Fruit fly (Drosophila melanogaster) whole organism, embryonic: ENCODE results near the gene Polr2D.

ENCODE experiments used
- Abd-B ChIP-seq: fragments of 200-800 bp; sonication (Bioruptor generic); optimal IDR thresholded peaks from 2 replicates; lab custom pipeline; 2018; ENCODE audit warnings: missing biosample characterization, mild to moderate bottlenecking, missing genetic modification characterization, moderate library complexity
- Blimp-1 ChIP-seq: fragments of 200-800 bp; sonication (Bioruptor generic); optimal IDR thresholded peaks from 3 replicates; lab custom pipeline; 2018; ENCODE audit warnings: missing biosample characterization, missing genetic modification characterization, mild to moderate bottlenecking, moderate library complexity, missing genetic modification reagents
- CG10267 ChIP-seq: fragments of 200-800 bp; sonication (Bioruptor generic); optimal IDR thresholded peaks from 2 replicates; lab custom pipeline; 2018; ENCODE audit warnings: missing biosample characterization, mild to moderate bottlenecking, missing genetic modification characterization, moderate library complexity
- CG12219 ChIP-seq: fragments of 200-800 bp; sonication (Bioruptor generic); optimal IDR thresholded peaks from 3 replicates; lab custom pipeline; 2018; ENCODE audit warnings: missing biosample characterization, mild to moderate bottlenecking, missing genetic modification characterization
- CG12391 ChIP-seq: fragments of 200-800 bp; sonication (Bioruptor generic); optimal IDR thresholded peaks from 3 replicates; lab custom pipeline; 2018; ENCODE audit warnings: missing biosample characterization, mild to moderate bottlenecking, missing genetic modification characterization, moderate library complexity
- CG12659 ChIP-seq: fragments of 200-800 bp; sonication (Bioruptor generic); optimal IDR thresholded peaks from 3 replicates; lab custom pipeline; 2017; ENCODE audit warnings: mild to moderate bottlenecking, missing biosample characterization, missing genetic modification reagents, missing genetic modification characterization
- CG14014 ChIP-seq: fragments of 200-800 bp; sonication (Bioruptor generic); IDR thresholded peaks from 2 replicates; pipeline ENCODE4 v1.3.6; 2022; ENCODE audit warnings: missing biosample characterization, missing genetic modification characterization
- CG15269 ChIP-seq: fragments of 200-800 bp; sonication (Bioruptor generic); optimal IDR thresholded peaks from 2 replicates; lab custom pipeline; 2018; ENCODE audit warnings: missing biosample characterization, mild to moderate bottlenecking, missing genetic modification characterization, moderate library complexity
- CG15514 ChIP-seq: fragments of 200-800 bp; sonication (Bioruptor generic); optimal IDR thresholded peaks from 3 replicates; lab custom pipeline; 2017; ENCODE audit warnings: missing biosample characterization, missing genetic modification characterization, mild to moderate bottlenecking, moderate library complexity, missing genetic modification reagents
- CG16813 ChIP-seq: fragments of 200-800 bp; sonication (Bioruptor generic); IDR thresholded peaks from 3 replicates; pipeline ENCODE4 v1.3.6; 2022; ENCODE audit warnings: missing biosample characterization, missing genetic modification characterization; ENCODE audit not compliant: partially characterized antibody
- CG2678 ChIP-seq: fragments of 200-800 bp; sonication (Bioruptor generic); optimal IDR thresholded peaks from 3 replicates; lab custom pipeline; 2019; ENCODE audit warnings: missing biosample characterization, mild to moderate bottlenecking, missing genetic modification characterization, moderate library complexity
- CG2712 ChIP-seq: fragments of 200-800 bp; optimal IDR thresholded peaks from 3 replicates; lab custom pipeline; 2019; ENCODE audit warnings: missing biosample characterization, mild to moderate bottlenecking, missing genetic modification characterization, moderate library complexity
- CG30403 ChIP-seq: fragments of 200-800 bp; sonication (Bioruptor generic); optimal IDR thresholded peaks from 3 replicates; lab custom pipeline; 2016; ENCODE audit warnings: missing biosample characterization, missing genetic modification characterization
- CG4617 ChIP-seq: fragments of 200-800 bp; sonication (Bioruptor generic); optimal IDR thresholded peaks from 3 replicates; lab custom pipeline; 2016; ENCODE audit warnings: missing biosample characterization, missing genetic modification characterization, borderline replicate concordance
- CG4820 ChIP-seq: fragments of 200-800 bp; sonication (Bioruptor generic); optimal IDR thresholded peaks from 3 replicates; lab custom pipeline; 2016; ENCODE audit warnings: missing biosample characterization, missing genetic modification characterization
- CG6654 ChIP-seq: fragments of 200-800 bp; sonication (Bioruptor generic); optimal IDR thresholded peaks from 2 replicates; lab custom pipeline; 2017; ENCODE audit warnings: missing biosample characterization, mild to moderate bottlenecking, missing genetic modification characterization
- CG6791 ChIP-seq: fragments of 200-800 bp; sonication (Bioruptor generic); IDR thresholded peaks from 3 replicates; pipeline ENCODE4 v1.3.6; 2022; ENCODE audit warnings: missing biosample characterization, missing genetic modification characterization; ENCODE audit not compliant: partially characterized antibody
- CG7372 ChIP-seq: fragments of 200-800 bp; sonication (Bioruptor generic); IDR thresholded peaks from 2 replicates; pipeline ENCODE4 v1.3.6; 2022; ENCODE audit warnings: missing biosample characterization, missing genetic modification characterization
- CG7963 ChIP-seq: fragments of 200-800 bp; sonication (Bioruptor generic); IDR thresholded peaks from 3 replicates; pipeline ENCODE4 v1.3.6; 2022; ENCODE audit warnings: missing biosample characterization, missing genetic modification characterization; ENCODE audit not compliant: partially characterized antibody
- Deaf1 ChIP-seq: fragments of 200-800 bp; optimal IDR thresholded peaks from 3 replicates; lab custom pipeline; 2019; ENCODE audit warnings: missing biosample characterization, mild to moderate bottlenecking, missing genetic modification characterization, moderate library complexity
- Fer3 ChIP-seq: fragments of 200-800 bp; sonication (Bioruptor generic); optimal IDR thresholded peaks from 2 replicates; lab custom pipeline; 2018; ENCODE audit warnings: missing biosample characterization, mild to moderate bottlenecking, missing genetic modification characterization, moderate library complexity
- Gsc ChIP-seq: fragments of 200-800 bp; sonication (Bioruptor generic); IDR thresholded peaks from 2 replicates; pipeline ENCODE4 v1.3.6; 2022; ENCODE audit warnings: missing biosample characterization, missing genetic modification characterization
- HLH4C ChIP-seq: fragments of 200-800 bp; sonication (Bioruptor generic); IDR thresholded peaks from 3 replicates; pipeline ENCODE4 v1.3.6; 2022; ENCODE audit warnings: missing biosample characterization, missing genetic modification characterization; ENCODE audit not compliant: partially characterized antibody
- Hmr ChIP-seq: fragments of 200-800 bp; sonication (Bioruptor generic); optimal IDR thresholded peaks from 3 replicates; lab custom pipeline; 2017; ENCODE audit warnings: mild to moderate bottlenecking, missing biosample characterization, missing genetic modification reagents, missing genetic modification characterization
- Hr51 ChIP-seq, 2 experiments: fragments of 200-800 bp; sonication (Bioruptor generic); optimal IDR thresholded peaks; 2 replicates in 1 of 2; 3 replicates in 1 of 2; lab custom pipeline; 2016 to 2018; ENCODE audit warnings: missing biosample characterization in 2 of 2, missing genetic modification characterization in 2 of 2, mild to moderate bottlenecking in 1 of 2, moderate library complexity in 1 of 2
- Nf-YC ChIP-seq: fragments of 200-800 bp; optimal IDR thresholded peaks from 3 replicates; lab custom pipeline; 2019; ENCODE audit warnings: missing biosample characterization, mild to moderate bottlenecking, missing genetic modification characterization, moderate library complexity
- Poxn ChIP-seq: fragments of 200-800 bp; sonication (Bioruptor generic); IDR thresholded peaks from 2 replicates; pipeline ENCODE4 v1.3.6; 2022; ENCODE audit warnings: missing biosample characterization, missing genetic modification characterization
- Stat92E ChIP-seq, 3 experiments: fragments of >200 bp in 2 of 3; fragments of 200-800 bp in 1 of 3; sonication (Bioruptor generic) in 1 of 3; optimal IDR thresholded peaks; 2 replicates each; lab custom pipeline; 2017 to 2019; ENCODE audit warnings: missing biosample characterization in 3 of 3, missing genetic modification characterization in 3 of 3, mild to moderate bottlenecking in 1 of 3, moderate library complexity in 1 of 3
- Trl ChIP-seq, 3 experiments: fragments of >200 bp in 2 of 3; fragments of 200-800 bp in 1 of 3; sonication (Bioruptor generic) in 1 of 3; optimal IDR thresholded peaks; 2 replicates in 1 of 3; 3 replicates in 2 of 3; lab custom pipeline; 2016 to 2017; ENCODE audit warnings: missing biosample characterization in 1 of 3, missing genetic modification characterization in 1 of 3
- YL-1 ChIP-seq: fragments of 200-800 bp; sonication (Bioruptor generic); optimal IDR thresholded peaks from 3 replicates; lab custom pipeline; 2017; ENCODE audit warnings: missing biosample characterization, mild to moderate bottlenecking, missing genetic modification characterization
- al ChIP-seq: fragments of 200-800 bp; sonication (Bioruptor generic); IDR thresholded peaks from 2 replicates; pipeline ENCODE4 v1.3.6; 2022; ENCODE audit warnings: missing biosample characterization, missing genetic modification characterization
- cg ChIP-seq: fragments of 200-800 bp; sonication (Bioruptor generic); optimal IDR thresholded peaks from 3 replicates; lab custom pipeline; 2019; ENCODE audit warnings: missing biosample characterization, mild to moderate bottlenecking, missing genetic modification characterization, moderate library complexity
- dmrt99B ChIP-seq: fragments of 200-800 bp; sonication (Bioruptor generic); optimal IDR thresholded peaks from 2 replicates; lab custom pipeline; 2018; ENCODE audit warnings: missing biosample characterization, mild to moderate bottlenecking, missing genetic modification characterization, moderate library complexity
- dysf ChIP-seq: fragments of 200-800 bp; sonication (Bioruptor generic); IDR thresholded peaks from 3 replicates; pipeline ENCODE4 v1.3.6; 2022; ENCODE audit warnings: missing biosample characterization, missing genetic modification characterization
- ewg ChIP-seq: fragments of 200-800 bp; sonication (Bioruptor generic); optimal IDR thresholded peaks from 3 replicates; lab custom pipeline; 2017; ENCODE audit warnings: mild to moderate bottlenecking, missing biosample characterization, missing genetic modification reagents, missing genetic modification characterization
- fd96Cb ChIP-seq: fragments of 200-800 bp; sonication (Bioruptor generic); optimal IDR thresholded peaks from 2 replicates; lab custom pipeline; 2018; ENCODE audit warnings: missing biosample characterization, mild to moderate bottlenecking, missing genetic modification characterization, moderate library complexity
- gt ChIP-seq: fragments of 200-800 bp; sonication (Bioruptor generic); IDR thresholded peaks from 2 replicates; pipeline ENCODE4 v1.3.6; 2022; ENCODE audit warnings: missing biosample characterization, missing genetic modification characterization
- hb ChIP-seq: fragments of 200-800 bp; sonication (Bioruptor generic); IDR thresholded peaks from 3 replicates; pipeline ENCODE4 v1.3.6; 2022; ENCODE audit warnings: missing biosample characterization, missing genetic modification characterization; ENCODE audit not compliant: partially characterized antibody
- inv ChIP-seq: fragments of 200-800 bp; sonication (Bioruptor generic); IDR thresholded peaks from 2 replicates; pipeline ENCODE4 v1.3.6; 2022; ENCODE audit warnings: missing biosample characterization, missing genetic modification characterization; ENCODE audit not compliant: partially characterized antibody
- mld ChIP-seq: fragments of 200-800 bp; sonication (Bioruptor generic); IDR thresholded peaks from 3 replicates; pipeline ENCODE4 v1.3.6; 2022; ENCODE audit warnings: missing biosample characterization, missing genetic modification characterization; ENCODE audit not compliant: partially characterized antibody
- nerfin-1 ChIP-seq: fragments of 200-800 bp; sonication (Bioruptor generic); optimal IDR thresholded peaks from 3 replicates; lab custom pipeline; 2019; ENCODE audit warnings: missing biosample characterization, mild to moderate bottlenecking, missing genetic modification characterization, moderate library complexity
- nerfin-2 ChIP-seq: fragments of 200-800 bp; sonication (Bioruptor generic); IDR thresholded peaks from 2 replicates; pipeline ENCODE4 v1.3.6; 2022; ENCODE audit warnings: missing biosample characterization, missing genetic modification characterization; ENCODE audit not compliant: partially characterized antibody
- sens ChIP-seq: fragments of 200-800 bp; sonication (Bioruptor generic); peaks from one replicate; lab custom pipeline; 2016; ENCODE audit warnings: missing biosample characterization, missing genetic modification characterization
- unpg ChIP-seq: fragments of 200-800 bp; sonication (Bioruptor generic); optimal IDR thresholded peaks from 3 replicates; lab custom pipeline; 2018; ENCODE audit warnings: missing biosample characterization, mild to moderate bottlenecking, missing genetic modification characterization, moderate library complexity

Gene Polr2D

dm6 chr3R:18296084-18296483, 40.8 kb upstream of the Polr2D start (continued):
- TF ChIP-seq CG7372 (GFP tag; lab: Robert Waterston, UW) (no peak), Hmr (peak; percentile 74), CG15514 (GFP tag; lab: Kevin White, UChicago) (peak; percentile 51), cg (GFP tag; lab: Kevin White, UChicago) (no peak), fd96Cb (tag; lab: Kevin White, UChicago) (no peak), Fer3 (tag; lab: Kevin White, UChicago) (peak; percentile 37), Stat92E (GFP tag; optimal IDR thresholded peaks at IDR 0.05; lab: Kevin White, UChicago) (no peak), Blimp-1 (GFP tag; lab: Kevin White, UChicago) (no peak)
- TF ChIP-seq, all 482 proteins: peak for 47

dm6 chr3R:18295262-18295944, 40.1 kb upstream of the Polr2D start:
- TF ChIP-seq cg (GFP tag; lab: Kevin White, UChicago) (no peak), CG4617 (GFP tag; lab: Kevin White, UChicago) (no peak), CG6791 (peak; percentile 59; the same call in 2 of the 3 replicates), YL-1 (GFP tag; lab: Kevin White, UChicago) (no peak), gt (no peak), dmrt99B (peak; percentile 28), CG10267 (tag; lab: Kevin White, UChicago) (peak; percentile 8), CG15269 (peak; percentile 50), Gsc (GFP tag; lab: Robert Waterston, UW) (no peak), Poxn (no peak), hb (GFP tag; lab: Robert Waterston, UW) (peak; percentile 58; the same call in 1 of the 3 replicates), HLH4C (peak; percentile 59), ewg (no peak), CG16813 (GFP tag; lab: Robert Waterston, UW) (peak; percentile 50; the same call in 2 of the 3 replicates), CG30403 (peak; percentile 22), CG2712 (tag; lab: Kevin White, UChicago) (peak; percentile 21), Hr51 (GFP tag; optimal IDR thresholded peaks at IDR 0.05; lab: Kevin White, UChicago) (peak in 1 of 2 experiments; percentile 63), Nf-YC (peak; percentile 21), Trl (optimal IDR thresholded peaks at IDR 0.05; lab: Kevin White, UChicago) (no peak), Trl (GFP tag; optimal IDR thresholded peaks at IDR 0.05; lab: Kevin White, UChicago) (no peak), dysf (peak; percentile 58; the same call in 2 of the 3 replicates), CG7963 (GFP tag; lab: Robert Waterston, UW) (peak; percentile 52; the same call in 1 of the 3 replicates), unpg (peak; percentile 1), CG12391 (tag; lab: Kevin White, UChicago) (peak; percentile 9), inv (peak; percentile 9; the same call in 1 of the 2 replicates), sens (peak; percentile 66), CG12219 (GFP tag; lab: Kevin White, UChicago) (peak; percentile 16), Abd-B (GFP tag; lab: Kevin White, UChicago) (no peak), nerfin-1 (tag; lab: Kevin White, UChicago) (no peak), CG12659 (peak; percentile 14), nerfin-2 (GFP tag; lab: Robert Waterston, UW) (peak; percentile 67), CG6654 (GFP tag; lab: Kevin White, UChicago) (no peak), mld (GFP tag; lab: Robert Waterston, UW) (0 out of 3 replicates have a peak, but pooled peaks have one; percentile 53), Deaf1 (peak; percentile 11), CG14014 (GFP tag; lab: Robert Waterston, UW) (no peak), CG4820 (GFP tag; lab: Kevin White, UChicago) (no peak), al (GFP tag; lab: Robert Waterston, UW) (no peak), CG2678 (peak; percentile 28)
